Fruit fly (Drosophila melanogaster): ENCODE measurements around the gene sstn.
A peak's percentile ranks its signal among the peaks of the same experiment; 100 is the strongest.

The sstn gene

dm6 chr3L:15094589-15095288 is at the start of gene sstn, which contains the start of the genes Plp and GlyRS (continued):
- TF ChIP-seq CTCF (GFP tag; optimal IDR thresholded peaks at IDR 0.05) (no peak), slp2 (GFP tag; optimal IDR thresholded peaks at IDR 0.05) (no peak), oc (tag; optimal IDR thresholded peaks at IDR 0.05) (peak; percentile 26), Mrtf (GFP tag; IDR thresholded peaks at IDR 0.05) (no peak), Sry-δ (GFP tag; optimal IDR thresholded peaks at IDR 0.05) (peak; percentile 6), NK7.1 (GFP tag; optimal IDR thresholded peaks at IDR 0.05) (no peak), aop (GFP tag; IDR thresholded peaks at IDR 0.05) (no peak), twi (tag; optimal IDR thresholded peaks at IDR 0.05) (peak; percentile 26), ac (GFP tag; optimal IDR thresholded peaks at IDR 0.05) (no peak), CG16863 (GFP tag; optimal IDR thresholded peaks at IDR 0.05) (no peak), CG11456 (GFP tag; IDR thresholded peaks at IDR 0.05) (no peak), CG12236 (GFP tag; optimal IDR thresholded peaks at IDR 0.05) (no peak), Ada2b (GFP tag; IDR thresholded peaks at IDR 0.05) (no peak), CG13775 (GFP tag; optimal IDR thresholded peaks at IDR 0.05) (peak; percentile 42), CG11560 (tag; IDR thresholded peaks at IDR 0.05) (no peak), tna (GFP tag; IDR thresholded peaks at IDR 0.05; ENCODE audit: partially characterized antibody) (no peak), CG1647 (GFP tag; optimal IDR thresholded peaks at IDR 0.05) (no peak), CG12769 (tag; optimal IDR thresholded peaks at IDR 0.05) (no peak), Scr (GFP tag; IDR thresholded peaks at IDR 0.05; ENCODE audit: partially characterized antibody) (peak; percentile 45), CG13296 (GFP tag; optimal IDR thresholded peaks at IDR 0.05) (peak; percentile 49), CG12219 (GFP tag; optimal IDR thresholded peaks at IDR 0.05) (no peak), cwo (GFP tag; optimal IDR thresholded peaks at IDR 0.05) (no peak), hbn (GFP tag; IDR thresholded peaks at IDR 0.05; ENCODE audit: partially characterized antibody) (peak; percentile 43; the same call in 1 of the 2 replicates), MTF-1 (GFP tag; optimal IDR thresholded peaks at IDR 0.05; ENCODE audit: borderline replicate concordance) (no peak), Gug (GFP tag; IDR thresholded peaks at IDR 0.05) (no peak), Bdp1 (GFP tag; optimal IDR thresholded peaks at IDR 0.05) (no peak), dati (GFP tag; IDR thresholded peaks at IDR 0.05) (no peak), CG3407 (GFP tag; optimal IDR thresholded peaks at IDR 0.05) (peak; percentile 28), CG6175 (GFP tag; IDR thresholded peaks at IDR 0.05) (no peak), sim (GFP tag; IDR thresholded peaks at IDR 0.05) (no peak), CG15011 (GFP tag; optimal IDR thresholded peaks at IDR 0.05) (peak; percentile 10), CG2202 (tag; optimal IDR thresholded peaks at IDR 0.05) (no peak), CG10366 (GFP tag; IDR thresholded peaks at IDR 0.05) (no peak), Neu2 (GFP tag; optimal IDR thresholded peaks at IDR 0.05; ENCODE audit: borderline replicate concordance) (no peak)

- TF ChIP-seq pnt (GFP tag; optimal IDR thresholded peaks at IDR 0.05) (no peak), Oaz (GFP tag; IDR thresholded peaks at IDR 0.05) (no peak), CG4328 (GFP tag; optimal IDR thresholded peaks at IDR 0.05) (no peak), CG10565 (GFP tag; optimal IDR thresholded peaks at IDR 0.05) (no peak), crp (GFP tag; optimal IDR thresholded peaks at IDR 0.05) (peak; percentile 43 to 89), CG12391 (tag; optimal IDR thresholded peaks at IDR 0.05) (peak; percentile 48), CG6854 (GFP tag; optimal IDR thresholded peaks at IDR 0.05) (no peak), CG31224 (GFP tag; IDR thresholded peaks at IDR 0.05) (no peak), Hr39 (optimal IDR thresholded peaks at IDR 0.05) (no peak), CG8281 (tag; optimal IDR thresholded peaks at IDR 0.05) (no peak), CG3407 (GFP tag; optimal IDR thresholded peaks at IDR 0.05) (no peak), CG13775 (GFP tag; optimal IDR thresholded peaks at IDR 0.05) (no peak), jumu (GFP tag; optimal IDR thresholded peaks at IDR 0.05) (no peak), HHEX (GFP tag; optimal IDR thresholded peaks at IDR 0.05) (no peak), scrt (GFP tag; optimal IDR thresholded peaks at IDR 0.05) (no peak), GATAe (GFP tag; conservative IDR thresholded peaks at IDR 0.05) (peak; percentile 36; the same call in 1 of the 2 replicates), HLH3B (GFP tag; IDR thresholded peaks at IDR 0.05) (no peak), CG15073 (GFP tag; optimal IDR thresholded peaks at IDR 0.05) (no peak)
These were observed 49.4 kb upstream of the sstn start, which contains the start of the genes CG32147 and Pex3 for dm6 chr3L:15143638-15144600. TSS of gene CG32147 (minus strand) at chr3L:15144059. TSS of gene Pex3 (plus strand) at chr3L:15144355.
